Fruit fly (Drosophila melanogaster) whole organism, pupa: ENCODE results near the gene CG43102.
"Not testable (repeated sequence)": the region's sequence is repeated elsewhere in the genome, so short reads cannot be mapped to it uniquely, and the experiment has no call there.

Experiments used
- CG10348 ChIP-seq: fragments of 200-800 bp; sonication (Bioruptor generic); IDR thresholded peaks from 2 replicates; pipeline ENCODE4 v1.3.6; 2022; ENCODE audit warnings: missing biosample characterization, missing genetic modification characterization
- CG12605 ChIP-seq: fragments of 200-800 bp; sonication (Bioruptor generic); IDR thresholded peaks from 2 replicates; pipeline ENCODE4 v1.3.6; 2022; ENCODE audit warnings: missing biosample characterization, missing genetic modification characterization
- CG13204 ChIP-seq: fragments of 200-800 bp; sonication (Bioruptor generic); optimal IDR thresholded peaks from 2 replicates; lab custom pipeline; 2018; ENCODE audit warnings: missing biosample characterization, mild to moderate bottlenecking, missing genetic modification characterization, moderate library complexity
- CG14655 ChIP-seq: fragments of 200-800 bp; sonication (Bioruptor generic); optimal IDR thresholded peaks from 3 replicates; lab custom pipeline; 2017; ENCODE audit warnings: mild to moderate bottlenecking, missing biosample characterization, missing genetic modification reagents, missing genetic modification characterization
- CG15710 ChIP-seq: fragments of 200-800 bp; sonication (Bioruptor generic); optimal IDR thresholded peaks from 2 replicates; lab custom pipeline; 2018; ENCODE audit warnings: missing biosample characterization, mild to moderate bottlenecking, missing genetic modification characterization, moderate library complexity
- CG17806 ChIP-seq: fragments of 200-800 bp; sonication (Bioruptor generic); optimal IDR thresholded peaks from 2 replicates; lab custom pipeline; 2018; ENCODE audit warnings: missing biosample characterization, mild to moderate bottlenecking, missing genetic modification characterization, moderate library complexity
- CG32121 ChIP-seq: fragments of 200-800 bp; sonication (Bioruptor generic); IDR thresholded peaks from 2 replicates; pipeline ENCODE4 v1.3.6; 2022; ENCODE audit warnings: missing biosample characterization, missing genetic modification characterization
- CG8159 ChIP-seq: fragments of 200-800 bp; sonication (Bioruptor generic); optimal IDR thresholded peaks from 3 replicates; lab custom pipeline; 2018; ENCODE audit warnings: missing biosample characterization, mild to moderate bottlenecking, missing genetic modification characterization, moderate library complexity
- CG8301 ChIP-seq: fragments of 200-800 bp; sonication (Bioruptor generic); optimal IDR thresholded peaks from 2 replicates; lab custom pipeline; 2018; ENCODE audit warnings: missing biosample characterization, mild to moderate bottlenecking, missing genetic modification characterization
- CG9948 ChIP-seq: fragments of 200-800 bp; sonication (Bioruptor generic); optimal IDR thresholded peaks from 2 replicates; lab custom pipeline; 2018; ENCODE audit warnings: missing biosample characterization, mild to moderate bottlenecking, missing genetic modification characterization, moderate library complexity
- D1 ChIP-seq: fragments of 200-800 bp; sonication (Bioruptor generic); optimal IDR thresholded peaks from 2 replicates; lab custom pipeline; 2018; ENCODE audit warnings: missing biosample characterization, mild to moderate bottlenecking, missing genetic modification characterization, moderate library complexity
- EcR ChIP-seq: fragments of 200-800 bp; sonication (Bioruptor generic); optimal IDR thresholded peaks from 3 replicates; lab custom pipeline; 2019; ENCODE audit warnings: missing biosample characterization, missing genetic modification characterization, mild to moderate bottlenecking, moderate library complexity, missing genetic modification reagents
- Ets98B ChIP-seq: fragments of 200-800 bp; sonication (Bioruptor generic); IDR thresholded peaks from 2 replicates; pipeline ENCODE4 v1.3.6; 2022; ENCODE audit warnings: missing biosample characterization, missing genetic modification characterization
- Pif1A ChIP-seq: fragments of 200-800 bp; sonication (Bioruptor generic); optimal IDR thresholded peaks from 3 replicates; lab custom pipeline; 2016; ENCODE audit warnings: missing biosample characterization, missing genetic modification characterization
- Pif1B ChIP-seq: fragments of 200-800 bp; sonication (Bioruptor generic); optimal IDR thresholded peaks from 3 replicates; lab custom pipeline; 2016; ENCODE audit warnings: missing biosample characterization, missing genetic modification characterization
- fd96Ca ChIP-seq: fragments of 200-800 bp; sonication (Bioruptor generic); IDR thresholded peaks from 3 replicates; pipeline ENCODE4 v1.3.6; 2022; ENCODE audit warnings: missing biosample characterization, missing genetic modification characterization
- gl ChIP-seq: fragments of 200-800 bp; sonication (Bioruptor generic); optimal IDR thresholded peaks from 2 replicates; lab custom pipeline; 2018; ENCODE audit warnings: missing biosample characterization, mild to moderate bottlenecking, missing genetic modification characterization
- rn ChIP-seq: fragments of 200-800 bp; sonication (Bioruptor generic); IDR thresholded peaks from 2 replicates; pipeline ENCODE4 v1.3.6; 2022; ENCODE audit warnings: missing biosample characterization, missing genetic modification characterization

The CG43102 gene

dm6 chr3R:17776104-17776589, 18.1 kb downstream of the CG43102 start:
- TF ChIP-seq D1 (tag; lab: Kevin White, UChicago) (no peak), EcR (GFP tag; lab: Kevin White, UChicago) (no peak), Pif1A (GFP tag; lab: Kevin White, UChicago) (no peak), CG32121 (no peak), CG12605 (GFP tag; lab: Robert Waterston, UW) (no peak), CG13204 (GFP tag; lab: Kevin White, UChicago) (no peak), CG14655 (GFP tag; lab: Kevin White, UChicago) (no peak)

DNA sequence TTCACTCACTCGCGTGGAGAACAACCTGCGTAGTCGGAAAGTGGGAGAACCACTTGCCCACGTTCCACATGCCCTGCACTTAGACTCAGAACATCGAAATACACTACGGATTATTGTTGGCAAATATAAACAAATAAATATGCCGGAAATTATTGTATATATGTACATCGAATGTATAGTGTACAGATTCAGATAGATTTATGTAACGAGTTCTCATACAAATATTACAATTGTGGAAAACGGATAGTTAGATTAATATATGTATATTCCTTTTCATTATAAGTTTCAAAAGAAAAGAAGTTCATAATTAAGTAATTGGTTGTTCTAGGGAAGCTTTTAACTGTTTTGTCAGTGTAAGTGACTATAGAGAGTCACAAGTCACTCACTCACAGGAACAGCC, 19.8 kb downstream of the CG43102 start:
- TF ChIP-seq CG8159 (tag; lab: Kevin White, UChicago), result peak; percentile 51
- TF ChIP-seq EcR (GFP tag; lab: Kevin White, UChicago), result no peak
- no peak for TF ChIP-seq CG8301
- no peak for TF ChIP-seq fd96Ca
- TF ChIP-seq CG14655 (GFP tag; lab: Kevin White, UChicago), result peak; percentile 59
- no peak for TF ChIP-seq Pif1B (GFP tag; lab: Kevin White, UChicago)

- no peak for TF ChIP-seq EcR (GFP tag; lab: Kevin White, UChicago)
- no peak for TF ChIP-seq CG9948 (tag; lab: Kevin White, UChicago)
- no peak for TF ChIP-seq CG32121
- TF ChIP-seq CG13204 (GFP tag; lab: Kevin White, UChicago), result no peak
- no peak for TF ChIP-seq fd96Ca
- TF ChIP-seq CG8159 (tag; lab: Kevin White, UChicago), result no peak
- TF ChIP-seq, all 21 proteins: peak for 0
Measured at dm6 chr3R:17773893-17774292, 20.4 kb downstream of the CG43102 start.

- TF ChIP-seq CG12605 (GFP tag; lab: Robert Waterston, UW); fd96Ca; CG8159 (tag; lab: Kevin White, UChicago): not testable (repeated sequence)
Measured at dm6 chr3R:17763088-17763487, 31.2 kb downstream of the CG43102 start, which contains the start of gene TyrR. TSS of gene TyrR (minus strand) at chr3R:17763188.

dm6 chr3R:17762261-17762660, 32.0 kb downstream of the CG43102 start:
- no peak for TF ChIP-seq CG15710 (tag; lab: Kevin White, UChicago)
- no peak for TF ChIP-seq CG10348 (GFP tag; lab: Robert Waterston, UW)
- TF ChIP-seq D1 (tag; lab: Kevin White, UChicago), result no peak
- no peak for TF ChIP-seq CG8301
- TF ChIP-seq CG17806 (tag; lab: Kevin White, UChicago), result no peak

dm6 chr3R:17759773-17760476, 34.4 kb downstream of the CG43102 start:
- TF ChIP-seq Pif1B (GFP tag; lab: Kevin White, UChicago) (no peak), CG10348 (GFP tag; lab: Robert Waterston, UW) (no peak)

DNA sequence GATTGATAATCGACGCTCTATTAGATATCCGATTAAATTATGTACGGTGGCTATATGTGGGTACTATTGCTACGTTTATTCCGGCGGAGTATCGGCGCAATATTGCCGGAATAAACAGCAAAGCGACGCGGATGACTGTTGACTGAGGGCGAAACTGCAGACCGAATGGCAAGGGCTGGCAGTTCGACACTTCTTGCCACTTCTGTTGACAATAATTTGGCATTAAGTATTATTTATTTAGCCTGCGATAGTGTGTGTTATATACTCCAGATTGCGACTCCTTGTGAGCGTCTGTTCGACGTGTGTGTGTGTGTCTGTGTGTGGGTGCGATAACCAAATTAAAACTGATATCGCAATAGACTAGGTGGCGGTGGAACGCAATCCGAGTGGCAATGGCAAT, 35.4 kb downstream of the CG43102 start:
- TF ChIP-seq CG14655 (GFP tag; lab: Kevin White, UChicago) (no peak), Ets98B (no peak)

dm6 chr3R:17742542-17742941, 51.7 kb downstream of the CG43102 start:
- TF ChIP-seq Pif1B (GFP tag; lab: Kevin White, UChicago) (no peak), CG15710 (tag; lab: Kevin White, UChicago) (no peak), CG8159 (tag; lab: Kevin White, UChicago) (no peak), Pif1A (GFP tag; lab: Kevin White, UChicago) (no peak), Ets98B (no peak)

- TF ChIP-seq CG9948 (tag; lab: Kevin White, UChicago) (no peak), CG32121 (no peak), gl (tag; lab: Kevin White, UChicago) (no peak), rn (no peak), CG17806 (tag; lab: Kevin White, UChicago) (no peak), CG13204 (GFP tag; lab: Kevin White, UChicago) (no peak), CG15710 (tag; lab: Kevin White, UChicago) (no peak), CG8301 (no peak), Ets98B (no peak), D1 (tag; lab: Kevin White, UChicago) (no peak)
Measured at dm6 chr3R:17736311-17736710, 58.0 kb downstream of the CG43102 start, which contains the start of gene TyrRII. TSS of gene TyrRII (plus strand) at chr3R:17736611.
